Worm (Caenorhabditis elegans): Measurements from ENCODE around the gene psmd-9.

The psmd-9 gene

ce11 chrII:6951250-6951806 lies 49.4 kb downstream of the psmd-9 start, which contains the start of the genes malt-1 and ceh-38 (continued):
- TF ChIP-seq daf-19 (GFP tag; conservative IDR thresholded peaks at IDR 0.05) = peak; percentile 79
- TF ChIP-seq rbr-2 (tag; optimal IDR thresholded peaks at IDR 0.05) = peak; percentile 96
- no peak for TF ChIP-seq Y75B8A.6 (GFP tag; IDR thresholded peaks at IDR 0.05)
- TF ChIP-seq gei-8 (GFP tag; optimal IDR thresholded peaks at IDR 0.05) = no peak
- TF ChIP-seq jun-1 (tag; optimal IDR thresholded peaks at IDR 0.05) = peak; percentile 81
- TF ChIP-seq lin-13 (GFP tag; optimal IDR thresholded peaks at IDR 0.05) = peak; percentile 88
- TF ChIP-seq Y5F2A.4 (GFP tag; optimal IDR thresholded peaks at IDR 0.05) = no peak
- TF ChIP-seq dve-1 (tag; optimal IDR thresholded peaks at IDR 0.05; ENCODE audit: insufficient read depth) = peak; percentile 98
- TF ChIP-seq skn-1 (tag; optimal IDR thresholded peaks at IDR 0.05) = peak; percentile 28
- TF ChIP-seq aha-1 (tag) = peak; percentile 92
- peak; percentile 78 for TF ChIP-seq nhr-102 (tag; optimal IDR thresholded peaks at IDR 0.05)
- peak; percentile 54 to 98 for TF ChIP-seq mdl-1 (tag; optimal IDR thresholded peaks at IDR 0.05)
- TF ChIP-seq hif-1 (tag; optimal IDR thresholded peaks at IDR 0.05) = peak; percentile 35 to 84
- peak; percentile 98 for TF ChIP-seq mep-1 (tag; optimal IDR thresholded peaks at IDR 0.05)
- peak in 1 of 2 experiments; percentile 100 for TF ChIP-seq unc-62 (GFP tag; optimal IDR thresholded peaks at IDR 0.05 in 1 of 2)
- TF ChIP-seq unc-62 (tag; optimal IDR thresholded peaks at IDR 0.05) = no peak
- no peak for TF ChIP-seq sdz-12 (GFP tag; optimal IDR thresholded peaks at IDR 0.05)
- no peak for TF ChIP-seq unc-39 (tag; optimal IDR thresholded peaks at IDR 0.05)
- TF ChIP-seq tag-97 (GFP tag; IDR thresholded peaks at IDR 0.05) = no peak
- TF ChIP-seq ztf-11 (tag; optimal IDR thresholded peaks at IDR 0.05) = no peak
- peak; percentile 52 for TF ChIP-seq cey-2 (tag; optimal IDR thresholded peaks at IDR 0.05; ENCODE audit: borderline replicate concordance, insufficient read depth)
- peak; percentile 88 for TF ChIP-seq ctbp-1 (GFP tag; IDR thresholded peaks at IDR 0.05)
- TF ChIP-seq lin-38 (GFP tag; IDR thresholded peaks at IDR 0.05) = peak; percentile 73
- no peak for TF ChIP-seq egl-27 (tag; optimal IDR thresholded peaks at IDR 0.05)
- TF ChIP-seq snpc-1.2 (GFP tag; IDR thresholded peaks at IDR 0.05) = no peak
- peak; percentile 45; the same call in 1 of the 2 replicates for TF ChIP-seq egl-43 (GFP tag; IDR thresholded peaks at IDR 0.05)
- no peak for TF ChIP-seq F49E8.2 (tag; optimal IDR thresholded peaks at IDR 0.05; ENCODE audit: borderline replicate concordance)
- no peak for TF ChIP-seq ZK337.2 (GFP tag; IDR thresholded peaks at IDR 0.05)
- peak; percentile 77 for TF ChIP-seq ztf-7 (tag; optimal IDR thresholded peaks at IDR 0.05)
- TF ChIP-seq madf-5 (GFP tag; IDR thresholded peaks at IDR 0.05) = no peak
- TF ChIP-seq pqm-1 (tag; optimal IDR thresholded peaks at IDR 0.05) = peak; percentile 44
- TF ChIP-seq nhr-76 (tag; optimal IDR thresholded peaks at IDR 0.05) = no peak
- peak; percentile 56 for TF ChIP-seq attf-4 (tag; optimal IDR thresholded peaks at IDR 0.05)
- peak; percentile 72 for TF ChIP-seq snpc-4 (tag; optimal IDR thresholded peaks at IDR 0.05)
- TF ChIP-seq lin-39 (tag; optimal IDR thresholded peaks at IDR 0.05) = peak; percentile 65
- peak; percentile 96 for TF ChIP-seq hlh-11 (tag; optimal IDR thresholded peaks at IDR 0.05)
- TF ChIP-seq mxl-2 (GFP tag; conservative IDR thresholded peaks at IDR 0.05) = no peak
- TF ChIP-seq fkh-10 (GFP tag; optimal IDR thresholded peaks at IDR 0.05) = peak; percentile 97
- peak; percentile 34; the same call in 1 of the 2 replicates for TF ChIP-seq lin-29 (GFP tag; IDR thresholded peaks at IDR 0.05)
- TF ChIP-seq mxl-3 (GFP tag; optimal IDR thresholded peaks at IDR 0.05) = peak; percentile 93
- TF ChIP-seq dmd-8 (GFP tag; IDR thresholded peaks at IDR 0.05) = no peak
- no peak for TF ChIP-seq aly-2 (tag; optimal IDR thresholded peaks at IDR 0.05)
- TF ChIP-seq nhr-10 (tag; optimal IDR thresholded peaks at IDR 0.05) = peak; percentile 68
- 0 out of 2 replicates have a peak, but pooled peaks have one; percentile 12 for TF ChIP-seq nhr-41 (GFP tag; IDR thresholded peaks at IDR 0.05)
- peak; percentile 93 for TF ChIP-seq nhr-77 (tag; optimal IDR thresholded peaks at IDR 0.05)
- TF ChIP-seq dpl-1 (GFP tag; optimal IDR thresholded peaks at IDR 0.05) = peak; percentile 83
- peak; percentile 18 for TF ChIP-seq zag-1 (tag; optimal IDR thresholded peaks at IDR 0.05)
- TF ChIP-seq tra-1 (GFP tag; IDR thresholded peaks at IDR 0.05) = peak; percentile 66
- peak; percentile 77 for TF ChIP-seq vab-7 (GFP tag; IDR thresholded peaks at IDR 0.05)
- peak; percentile 19 for TF ChIP-seq ceh-32 (tag; optimal IDR thresholded peaks at IDR 0.05; ENCODE audit: poor library complexity)
- no peak for TF ChIP-seq zip-11 (GFP tag; IDR thresholded peaks at IDR 0.05)
- TF ChIP-seq nhr-6 (tag; optimal IDR thresholded peaks at IDR 0.05) = peak; percentile 95

Data from whole organism, L4 larva.